Fruit fly (Drosophila melanogaster) whole organism, prepupa: ENCODE results near the gene CG8003.
A peak's percentile ranks its signal among the peaks of the same experiment; 100 is the strongest.

Source experiments
- Eip93F ChIP-seq: fragments of 200-800 bp; sonication (Bioruptor generic); optimal IDR thresholded peaks from 2 replicates; lab custom pipeline; 2016; ENCODE audit warnings: missing biosample characterization, mild to moderate bottlenecking, missing genetic modification characterization
- Hr39 ChIP-seq: fragments of 200-800 bp; sonication (Bioruptor generic); optimal IDR thresholded peaks from 2 replicates; lab custom pipeline; 2016; ENCODE audit warnings: missing biosample characterization, missing genetic modification characterization

- TF ChIP-seq Eip93F (GFP tag; lab: Kevin White, UChicago) = peak; percentile 66
- TF ChIP-seq Hr39 (GFP tag; lab: Kevin White, UChicago) = peak; percentile 85
These were observed 23.5 kb upstream of the CG8003 start, which contains the start of gene Cnep1r2 for dm6 chr3L:10637819-10638218.
